Worm (Caenorhabditis elegans) whole organism, late embryonic: ENCODE results near the gene C44C10.10.

Experiments used
- C38D4.7 ChIP-seq: fragments of 200-800 bp; sonication (Bioruptor generic); optimal IDR thresholded peaks from 2 replicates; lab custom pipeline; 2018; ENCODE audit warnings: mild to moderate bottlenecking, missing genetic modification characterization, moderate library complexity, missing compliant biosample characterization
- K09A11.1 ChIP-seq: sonication (generic microtip); optimal IDR thresholded peaks from 2 replicates; lab custom pipeline; 2017; ENCODE audit warnings: antibody characterized with exemption, mild to moderate bottlenecking, missing genetic modification characterization, missing compliant biosample characterization; ENCODE audit not compliant: insufficient read depth
- T23F11.4 ChIP-seq: fragments of 200-800 bp; sonication (Bioruptor generic); optimal IDR thresholded peaks from 2 replicates; lab custom pipeline; 2018; ENCODE audit warnings: mild to moderate bottlenecking, missing genetic modification characterization, missing compliant biosample characterization
- Y22D7AL.16 ChIP-seq: sonication (generic microtip); optimal IDR thresholded peaks from 2 replicates; lab custom pipeline; 2016; ENCODE audit warnings: missing genetic modification characterization, missing compliant biosample characterization
- ahr-1 ChIP-seq: sonication (generic microtip); optimal IDR thresholded peaks from 2 replicates; lab custom pipeline; 2016; ENCODE audit warnings: missing genetic modification characterization, missing compliant biosample characterization
- ceh-14 ChIP-seq: sonication (generic microtip); optimal IDR thresholded peaks from 2 replicates; lab custom pipeline; 2016; ENCODE audit warnings: missing genotype, missing genetic modification characterization, missing compliant biosample characterization
- ceh-18 ChIP-seq: sonication (generic microtip); optimal IDR thresholded peaks from 2 replicates; lab custom pipeline; 2016; ENCODE audit warnings: missing genetic modification characterization, missing compliant biosample characterization
- ceh-30 ChIP-seq: fragments of 150-350 bp; optimal IDR thresholded peaks from 2 replicates; lab custom pipeline; 2014; ENCODE audit warnings: missing biosample characterization, missing genetic modification characterization
- ceh-31 ChIP-seq: sonication (generic microtip); optimal IDR thresholded peaks from 2 replicates; lab custom pipeline; 2016; ENCODE audit warnings: missing genetic modification characterization, missing compliant biosample characterization
- ceh-34 ChIP-seq: sonication (generic microtip); optimal IDR thresholded peaks from 2 replicates; lab custom pipeline; 2016; ENCODE audit warnings: mild to moderate bottlenecking, missing genetic modification characterization, missing compliant biosample characterization
- ceh-45 ChIP-seq: fragments of 200-800 bp; sonication (Bioruptor generic); IDR thresholded peaks from 2 replicates; pipeline ENCODE4 v1.3.6; 2022; ENCODE audit warnings: missing genetic modification reagents, missing genetic modification characterization, missing compliant biosample characterization
- ceh-48 ChIP-seq: sonication (generic microtip); optimal IDR thresholded peaks from 2 replicates; lab custom pipeline; 2016; ENCODE audit warnings: missing genetic modification characterization, inconsistent platforms, missing compliant biosample characterization
- ceh-6 ChIP-seq: fragments of 200-800 bp; sonication (Bioruptor generic); optimal IDR thresholded peaks from 2 replicates; lab custom pipeline; 2018; ENCODE audit warnings: mild to moderate bottlenecking, missing genetic modification characterization, missing compliant biosample characterization
- che-1 ChIP-seq: sonication (generic microtip); optimal IDR thresholded peaks from 2 replicates; lab custom pipeline; 2016; ENCODE audit warnings: mild to moderate bottlenecking, missing genetic modification characterization, missing compliant biosample characterization
- elt-4 ChIP-seq: sonication (generic microtip); optimal IDR thresholded peaks from 2 replicates; lab custom pipeline; 2016; ENCODE audit warnings: missing genetic modification characterization, missing compliant biosample characterization
- eyg-1 ChIP-seq: sonication (generic microtip); optimal IDR thresholded peaks from 2 replicates; lab custom pipeline; 2016; ENCODE audit warnings: missing genotype, missing genetic modification characterization, missing compliant biosample characterization
- fax-1 ChIP-seq: sonication (generic microtip); optimal IDR thresholded peaks from 2 replicates; lab custom pipeline; 2016; ENCODE audit warnings: missing genotype, missing genetic modification characterization, missing compliant biosample characterization
- fkh-10 ChIP-seq: fragments of 150-350 bp; optimal IDR thresholded peaks from 2 replicates; lab custom pipeline; 2014; ENCODE audit warnings: missing biosample characterization, missing genetic modification reagents, missing genetic modification characterization
- hlh-8 ChIP-seq: sonication (generic microtip); optimal IDR thresholded peaks from 2 replicates; lab custom pipeline; 2016; ENCODE audit warnings: missing genotype, missing genetic modification characterization, missing compliant biosample characterization
- lin-11 ChIP-seq: fragments of 200-800 bp; sonication (Bioruptor generic); optimal IDR thresholded peaks from 2 replicates; lab custom pipeline; 2018; ENCODE audit warnings: mild to moderate bottlenecking, missing genetic modification characterization, missing compliant biosample characterization
- madf-2 ChIP-seq: sonication (generic microtip); optimal IDR thresholded peaks from 2 replicates; lab custom pipeline; 2017; ENCODE audit warnings: missing genetic modification characterization, missing compliant biosample characterization
- mec-3 ChIP-seq: sonication (generic microtip); optimal IDR thresholded peaks from 2 replicates; lab custom pipeline; 2016; ENCODE audit warnings: borderline replicate concordance, missing genetic modification characterization, missing compliant biosample characterization
- nfya-1 ChIP-seq: sonication (generic microtip); optimal IDR thresholded peaks from 2 replicates; lab custom pipeline; 2017; ENCODE audit warnings: missing genetic modification characterization, mild to moderate bottlenecking, missing compliant biosample characterization, antibody characterized with exemption, moderate library complexity
- nhr-11 ChIP-seq: fragments of 150-350 bp; optimal IDR thresholded peaks from 2 replicates; lab custom pipeline; 2014; ENCODE audit warnings: missing biosample characterization, missing genetic modification characterization
- npax-4 ChIP-seq: sonication (generic microtip); optimal IDR thresholded peaks from 2 replicates; lab custom pipeline; 2016; ENCODE audit warnings: missing genetic modification characterization, missing compliant biosample characterization
- pha-2 ChIP-seq: sonication (generic microtip); optimal IDR thresholded peaks from 2 replicates; lab custom pipeline; 2017; ENCODE audit warnings: mild to moderate bottlenecking, missing genetic modification characterization, missing compliant biosample characterization
- pha-4 ChIP-seq: fragments of 150-350 bp; optimal IDR thresholded peaks from 2 replicates; lab custom pipeline; 2018; ENCODE audit warnings: missing biosample characterization, missing genetic modification reagents, missing genetic modification characterization
- pros-1 ChIP-seq: fragments of 150-350 bp; optimal IDR thresholded peaks from 2 replicates; lab custom pipeline; 2014; ENCODE audit warnings: missing biosample characterization, missing genetic modification reagents, missing genetic modification characterization
- ref-2 ChIP-seq: sonication (generic microtip); optimal IDR thresholded peaks from 2 replicates; lab custom pipeline; 2016; ENCODE audit warnings: missing genetic modification characterization, missing compliant biosample characterization
- rnt-1 ChIP-seq: sonication (generic microtip); optimal IDR thresholded peaks from 2 replicates; lab custom pipeline; 2016; ENCODE audit warnings: missing genetic modification characterization, missing compliant biosample characterization
- sdc-2 ChIP-seq: sonication (generic microtip); optimal IDR thresholded peaks from 2 replicates; lab custom pipeline; 2016; ENCODE audit warnings: missing genotype, missing genetic modification characterization, missing compliant biosample characterization
- sox-2 ChIP-seq: fragments of 200-800 bp; sonication (Bioruptor generic); IDR thresholded peaks from 2 replicates; pipeline ENCODE4 v1.3.6; 2022; ENCODE audit warnings: missing genetic modification reagents, missing genetic modification characterization, missing compliant biosample characterization
- ttx-3 ChIP-seq: sonication (generic microtip); optimal IDR thresholded peaks from 2 replicates; lab custom pipeline; 2016; ENCODE audit warnings: missing genetic modification reagents, missing genetic modification characterization, missing compliant biosample characterization
- unc-42 ChIP-seq: sonication (generic microtip); optimal IDR thresholded peaks from 2 replicates; lab custom pipeline; 2016; ENCODE audit warnings: missing genotype, missing genetic modification characterization, missing compliant biosample characterization
- unc-55 ChIP-seq: sonication (generic microtip); optimal IDR thresholded peaks from 2 replicates; lab custom pipeline; 2017; ENCODE audit warnings: missing biosample characterization, missing genetic modification reagents, missing genetic modification characterization
- unc-86 ChIP-seq: sonication (generic microtip); optimal IDR thresholded peaks from 2 replicates; lab custom pipeline; 2016; ENCODE audit warnings: missing genetic modification characterization, missing compliant biosample characterization

C44C10.10 gene

ce11 chrX:11665522-11666017 is 24.5 kb upstream of the C44C10.10 start:
- no peak for TF ChIP-seq ceh-18 (tag; lab: Kevin White, UChicago)
- TF ChIP-seq K09A11.1 (tag; lab: Kevin White, UChicago), result no peak
- TF ChIP-seq, all 69 proteins: peak for 0

ce11 chrX:11666545-11667177 is 23.5 kb upstream of the C44C10.10 start, which contains the start of gene noca-2:
Gene noca-2, plus strand, starts transcription at chrX:11667127.
- TF ChIP-seq elt-4 (tag; lab: Kevin White, UChicago), result no peak
- TF ChIP-seq fax-1 (tag; lab: Kevin White, UChicago), result no peak
- TF ChIP-seq ceh-34 (tag; lab: Kevin White, UChicago), result peak; percentile 9
- no peak for TF ChIP-seq nhr-11 (tag; lab: Kevin White, UChicago)
- TF ChIP-seq unc-42 (tag; lab: Kevin White, UChicago), result peak; percentile 65
- peak; percentile 62 for TF ChIP-seq unc-55 (GFP tag; lab: Kevin White, UChicago)
- TF ChIP-seq sox-2 (GFP tag; lab: Robert Waterston, UW), result no peak
- TF ChIP-seq ceh-48, result no peak
- TF ChIP-seq ceh-31 (tag; lab: Kevin White, UChicago), result peak; percentile 24
- TF ChIP-seq ceh-6 (GFP tag; lab: Kevin White, UChicago), result no peak
- no peak for TF ChIP-seq mec-3
- TF ChIP-seq Y22D7AL.16, result no peak
- no peak for TF ChIP-seq che-1 (tag; lab: Kevin White, UChicago)
- no peak for TF ChIP-seq ttx-3 (tag; lab: Kevin White, UChicago)
- TF ChIP-seq hlh-8 (tag; lab: Kevin White, UChicago), result no peak
- TF ChIP-seq madf-2, result no peak
- no peak for TF ChIP-seq ceh-18 (tag; lab: Kevin White, UChicago)
- peak; percentile 61 for TF ChIP-seq nfya-1 (tag; lab: Kevin White, UChicago)
- TF ChIP-seq pha-2 (tag; lab: Kevin White, UChicago), result no peak
- no peak for TF ChIP-seq npax-4 (tag; lab: Kevin White, UChicago)
- TF ChIP-seq rnt-1, result no peak
- TF ChIP-seq lin-11 (tag; lab: Kevin White, UChicago), result no peak
- no peak for TF ChIP-seq fkh-10
- no peak for TF ChIP-seq ceh-30 (tag; lab: Kevin White, UChicago)
- no peak for TF ChIP-seq ref-2 (tag; lab: Kevin White, UChicago)
- TF ChIP-seq unc-86 (tag; lab: Kevin White, UChicago), result no peak
- no peak for TF ChIP-seq ahr-1
- TF ChIP-seq ceh-14 (tag; lab: Kevin White, UChicago), result no peak
- TF ChIP-seq T23F11.4 (GFP tag; lab: Kevin White, UChicago), result no peak

- TF ChIP-seq unc-42 (tag; lab: Kevin White, UChicago), result peak; percentile 44
- TF ChIP-seq ref-2 (tag; lab: Kevin White, UChicago), result no peak
- no peak for TF ChIP-seq nfya-1 (tag; lab: Kevin White, UChicago)
These were observed 16.9 kb upstream of the C44C10.10 start for ce11 chrX:11673063-11673759.

- peak; percentile 21 for TF ChIP-seq ceh-31 (tag; lab: Kevin White, UChicago)
- TF ChIP-seq che-1 (tag; lab: Kevin White, UChicago), result no peak
- TF ChIP-seq, all 69 proteins: peak for 1
These were observed 14.5 kb upstream of the C44C10.10 start for ce11 chrX:11675573-11675972.

- TF ChIP-seq K09A11.1 (tag; lab: Kevin White, UChicago) (no peak), eyg-1 (no peak), sdc-2 (tag; lab: Kevin White, UChicago) (no peak), pha-4 (no peak), ceh-45 (no peak), pros-1 (tag; lab: Kevin White, UChicago) (no peak), C38D4.7 (GFP tag; lab: Kevin White, UChicago) (no peak)
These were observed 10.7 kb upstream of the C44C10.10 start for ce11 chrX:11679211-11679977.
